Worm (Caenorhabditis elegans): ENCODE measurements around the gene Y54G2A.76.
A peak's percentile ranks its signal among the peaks of the same experiment; 100 is the strongest.
"Not testable (repeated sequence)": the region's sequence is repeated elsewhere in the genome, so short reads cannot be mapped to it uniquely, and the experiment has no call there.

Y54G2A.76 gene

ce11 chrIV:2799890-2800289 lies 9.3 kb upstream of the Y54G2A.76 start:
- TF ChIP-seq tab-1 (GFP tag; IDR thresholded peaks at IDR 0.05) (no peak), klf-2 (GFP tag; conservative IDR thresholded peaks at IDR 0.05) (no peak), cog-1 (tag; optimal IDR thresholded peaks at IDR 0.05) (no peak), med-1 (GFP tag; optimal IDR thresholded peaks at IDR 0.05; ENCODE audit: insufficient read depth) (no peak), flt-1 (GFP tag; IDR thresholded peaks at IDR 0.05) (no peak), ztf-23 (GFP tag; IDR thresholded peaks at IDR 0.05) (no peak)

ce11 chrIV:2801004-2801403 lies 8.2 kb upstream of the Y54G2A.76 start:
- no peak for TF ChIP-seq cog-1 (tag; optimal IDR thresholded peaks at IDR 0.05)
- peak; percentile 69; the same call in 1 of the 2 replicates for TF ChIP-seq tab-1 (GFP tag; IDR thresholded peaks at IDR 0.05)
- TF ChIP-seq T22C8.4 (GFP tag; IDR thresholded peaks at IDR 0.05), result no peak
- TF ChIP-seq ztf-23 (GFP tag; IDR thresholded peaks at IDR 0.05), result peak; percentile 69; the same call in 1 of the 2 replicates
- TF ChIP-seq med-1 (GFP tag; optimal IDR thresholded peaks at IDR 0.05; ENCODE audit: insufficient read depth), result no peak
- TF ChIP-seq ztf-29 (GFP tag; IDR thresholded peaks at IDR 0.05), result peak; percentile 55; the same call in 1 of the 2 replicates
- TF ChIP-seq klf-2 (GFP tag; conservative IDR thresholded peaks at IDR 0.05), result no peak

DNA sequence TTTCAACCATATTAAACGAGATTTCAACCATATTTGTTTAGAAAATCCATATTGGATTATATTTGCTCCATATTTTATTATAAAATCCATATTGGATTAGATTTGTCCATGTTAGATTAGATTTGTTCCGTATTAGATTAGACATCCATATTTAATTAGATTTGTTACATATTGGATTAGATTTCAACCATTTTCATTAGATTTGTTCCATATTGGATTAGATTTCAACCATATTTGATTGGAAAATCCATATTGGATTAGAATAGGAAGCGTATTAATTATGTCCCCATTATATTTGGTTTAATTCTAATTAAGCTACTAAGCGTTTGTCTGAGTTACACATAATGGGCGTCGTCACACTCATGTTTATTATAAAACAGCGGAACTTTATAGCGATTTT lies 7.7 kb upstream of the Y54G2A.76 start, which contains the start of gene Y54G2A.44:
Y54G2A.44 (plus strand) TSS at position 301 of the 400 bp plus-strand sequence.
- TF ChIP-seq ztf-29, flt-1, T22C8.4 (GFP tag; IDR thresholded peaks at IDR 0.05): not testable (repeated sequence)

- TF ChIP-seq tab-1 (GFP tag; IDR thresholded peaks at IDR 0.05) (peak; percentile 75; the same call in 1 of the 2 replicates), ztf-29 (GFP tag; IDR thresholded peaks at IDR 0.05) (0 out of 2 replicates have a peak, but pooled peaks have one; percentile 14), flt-1 (GFP tag; IDR thresholded peaks at IDR 0.05) (peak; percentile 63), klf-2 (GFP tag; conservative IDR thresholded peaks at IDR 0.05) (peak; percentile 61; the same call in 1 of the 2 replicates), med-1 (GFP tag; optimal IDR thresholded peaks at IDR 0.05; ENCODE audit: insufficient read depth) (no peak), T22C8.4 (GFP tag; IDR thresholded peaks at IDR 0.05) (no peak), ztf-23 (GFP tag; IDR thresholded peaks at IDR 0.05) (peak; percentile 74; the same call in 1 of the 2 replicates), ref-1 (GFP tag; conservative IDR thresholded peaks at IDR 0.05) (peak; percentile 54; the same call in 1 of the 2 replicates), cog-1 (tag; optimal IDR thresholded peaks at IDR 0.05) (no peak)
Observed at ce11 chrIV:2802193-2802592, 7.0 kb upstream of the Y54G2A.76 start.

DNA sequence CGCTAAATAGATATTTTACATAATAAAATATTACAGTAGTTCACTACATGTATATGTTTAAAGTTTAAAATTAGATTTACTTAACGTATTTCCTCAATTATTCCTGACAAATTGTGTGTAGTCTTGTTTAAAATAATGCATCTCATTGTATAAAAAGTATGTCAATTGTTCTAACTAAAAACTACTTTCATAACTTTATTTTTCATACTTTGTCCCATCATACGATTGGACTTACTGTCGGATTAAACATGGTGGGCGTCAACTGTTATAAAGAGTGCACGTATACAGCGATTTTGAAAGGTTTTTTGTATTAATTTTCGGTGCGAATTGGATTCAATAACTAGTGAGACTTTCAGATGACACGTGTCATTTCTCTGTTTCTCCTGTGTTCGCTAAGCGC lies 5.6 kb upstream of the Y54G2A.76 start, which contains the start of gene Y54G2A.32:
Y54G2A.32 (plus strand) TSS at position 301 of the 400 bp plus-strand sequence.
- TF ChIP-seq ztf-23 (GFP tag; IDR thresholded peaks at IDR 0.05) (no peak), klf-2 (GFP tag; conservative IDR thresholded peaks at IDR 0.05) (no peak), T22C8.4 (GFP tag; IDR thresholded peaks at IDR 0.05) (no peak), med-1 (GFP tag; optimal IDR thresholded peaks at IDR 0.05; ENCODE audit: insufficient read depth) (no peak)

- TF ChIP-seq ref-1 (GFP tag; conservative IDR thresholded peaks at IDR 0.05) (peak; percentile 69), cog-1 (tag; optimal IDR thresholded peaks at IDR 0.05) (peak; percentile 39), flt-1 (GFP tag; IDR thresholded peaks at IDR 0.05) (peak; percentile 90), klf-2 (GFP tag; conservative IDR thresholded peaks at IDR 0.05) (no peak), tab-1 (GFP tag; IDR thresholded peaks at IDR 0.05) (peak; percentile 82), med-1 (GFP tag; optimal IDR thresholded peaks at IDR 0.05; ENCODE audit: insufficient read depth) (no peak), ztf-23 (GFP tag; IDR thresholded peaks at IDR 0.05) (peak; percentile 74), T22C8.4 (GFP tag; IDR thresholded peaks at IDR 0.05) (peak; percentile 65)
Observed at ce11 chrIV:2805525-2805924, 3.7 kb upstream of the Y54G2A.76 start, which contains the start of gene Y54G2A.45. TSS of gene Y54G2A.45 (plus strand) at chrIV:2805857.

ce11 chrIV:2808154-2808553 lies 1.1 kb upstream of the Y54G2A.76 start:
- TF ChIP-seq ztf-29 (GFP tag; IDR thresholded peaks at IDR 0.05), result no peak
- no peak for TF ChIP-seq T22C8.4 (GFP tag; IDR thresholded peaks at IDR 0.05)
- 0 out of 2 replicates have a peak, but pooled peaks have one; percentile 58 for TF ChIP-seq tab-1 (GFP tag; IDR thresholded peaks at IDR 0.05)
- no peak for TF ChIP-seq med-1 (GFP tag; optimal IDR thresholded peaks at IDR 0.05; ENCODE audit: insufficient read depth)
- no peak for TF ChIP-seq klf-2 (GFP tag; conservative IDR thresholded peaks at IDR 0.05)
- TF ChIP-seq ref-1 (GFP tag; conservative IDR thresholded peaks at IDR 0.05), result no peak
- TF ChIP-seq cog-1 (tag; optimal IDR thresholded peaks at IDR 0.05), result no peak
- peak; percentile 44; the same call in 1 of the 2 replicates for TF ChIP-seq flt-1 (GFP tag; IDR thresholded peaks at IDR 0.05)

ce11 chrIV:2817038-2817437 lies 7.8 kb downstream of the Y54G2A.76 start:
- TF ChIP-seq flt-1 (GFP tag; IDR thresholded peaks at IDR 0.05) (0 out of 2 replicates have a peak, but pooled peaks have one; percentile 35), klf-2 (GFP tag; conservative IDR thresholded peaks at IDR 0.05) (no peak)

- no peak for TF ChIP-seq ref-1 (GFP tag; conservative IDR thresholded peaks at IDR 0.05)
- TF ChIP-seq T22C8.4 (GFP tag; IDR thresholded peaks at IDR 0.05), result no peak
- TF ChIP-seq flt-1 (GFP tag; IDR thresholded peaks at IDR 0.05), result no peak
- no peak for TF ChIP-seq med-1 (GFP tag; optimal IDR thresholded peaks at IDR 0.05; ENCODE audit: insufficient read depth)
- TF ChIP-seq tab-1 (GFP tag; IDR thresholded peaks at IDR 0.05), result no peak
- TF ChIP-seq ztf-23 (GFP tag; IDR thresholded peaks at IDR 0.05), result no peak
- no peak for TF ChIP-seq klf-2 (GFP tag; conservative IDR thresholded peaks at IDR 0.05)
- TF ChIP-seq ztf-29 (GFP tag; IDR thresholded peaks at IDR 0.05), result no peak
- TF ChIP-seq cog-1 (tag; optimal IDR thresholded peaks at IDR 0.05), result no peak
Observed at ce11 chrIV:2819633-2820032, 10.4 kb downstream of the Y54G2A.76 start, which contains the start of gene Y54G2A.13. TSS of gene Y54G2A.13 (minus strand) at chrIV:2819733.

ce11 chrIV:2820408-2820807 lies 11.2 kb downstream of the Y54G2A.76 start, which contains the start of gene Y54G2A.37:
TSS of gene Y54G2A.37 (plus strand) at chrIV:2820708.
- no peak for TF ChIP-seq ztf-29 (GFP tag; IDR thresholded peaks at IDR 0.05)
- no peak for TF ChIP-seq flt-1 (GFP tag; IDR thresholded peaks at IDR 0.05)
- TF ChIP-seq cog-1 (tag; optimal IDR thresholded peaks at IDR 0.05), result no peak
- TF ChIP-seq klf-2 (GFP tag; conservative IDR thresholded peaks at IDR 0.05), result no peak
- TF ChIP-seq tab-1 (GFP tag; IDR thresholded peaks at IDR 0.05), result no peak
- no peak for TF ChIP-seq ztf-23 (GFP tag; IDR thresholded peaks at IDR 0.05)
- no peak for TF ChIP-seq T22C8.4 (GFP tag; IDR thresholded peaks at IDR 0.05)
- no peak for TF ChIP-seq med-1 (GFP tag; optimal IDR thresholded peaks at IDR 0.05; ENCODE audit: insufficient read depth)
- TF ChIP-seq ref-1 (GFP tag; conservative IDR thresholded peaks at IDR 0.05), result no peak

All from whole organism, midembryonic.